Fruit fly (Drosophila melanogaster): ENCODE data around the gene trp.

dm6 chr3R:29866706-29867105, 53.4 kb downstream of the trp start:
- TF ChIP-seq CG8301 (tag; optimal IDR thresholded peaks at IDR 0.05): no peak
- no peak for TF ChIP-seq Pif1A (GFP tag; optimal IDR thresholded peaks at IDR 0.05)
- TF ChIP-seq CG17806 (tag; optimal IDR thresholded peaks at IDR 0.05): no peak
- TF ChIP-seq Ets98B (GFP tag; IDR thresholded peaks at IDR 0.05): no peak
- no peak for TF ChIP-seq EcR (GFP tag; optimal IDR thresholded peaks at IDR 0.05)
- TF ChIP-seq fd96Ca (GFP tag; IDR thresholded peaks at IDR 0.05): no peak
- TF ChIP-seq gl (tag; optimal IDR thresholded peaks at IDR 0.05): no peak
- TF ChIP-seq CG15710 (tag; optimal IDR thresholded peaks at IDR 0.05): no peak
- TF ChIP-seq Snoo (tag; optimal IDR thresholded peaks at IDR 0.05): no peak
- no peak for TF ChIP-seq CG4496 (GFP tag; IDR thresholded peaks at IDR 0.05)
- no peak for TF ChIP-seq CG12605 (GFP tag; IDR thresholded peaks at IDR 0.05)
- TF ChIP-seq CG13204 (GFP tag; optimal IDR thresholded peaks at IDR 0.05): no peak
- no peak for TF ChIP-seq rn (GFP tag; IDR thresholded peaks at IDR 0.05)

Data from whole organism, pupa.